Worm (Caenorhabditis elegans) whole organism, L4 larva: ENCODE results near the gene T06C12.12.

Experiments used
- F26F4.8 ChIP-seq: fragments of 200-800 bp; sonication (Bioruptor generic); conservative IDR thresholded peaks from 2 replicates; pipeline ENCODE4 v1.3.6; 2022; ENCODE audit warnings: missing genetic modification characterization, missing compliant biosample characterization
- F49E8.2 ChIP-seq: sonication (generic microtip); optimal IDR thresholded peaks from 2 replicates; lab custom pipeline; 2016; ENCODE audit warnings: missing compliant biosample characterization, mild to moderate bottlenecking, missing genetic modification characterization, borderline replicate concordance
- T20F7.1 ChIP-seq: fragments of 200-800 bp; sonication (Bioruptor generic); optimal IDR thresholded peaks from 2 replicates; lab custom pipeline; 2018; ENCODE audit warnings: mild to moderate bottlenecking, missing genetic modification characterization, missing compliant biosample characterization
- T26A8.4 ChIP-seq: fragments of 200-800 bp; sonication (Bioruptor generic); IDR thresholded peaks from 2 replicates; pipeline ENCODE4 v1.3.6; 2022; ENCODE audit warnings: missing genetic modification characterization, missing compliant biosample characterization
- aha-1 ChIP-seq: fragments of 150-350 bp; peaks from one replicate; lab custom pipeline; 2014; ENCODE audit warnings: missing biosample characterization, missing genetic modification characterization
- aly-2 ChIP-seq: sonication (generic microtip); optimal IDR thresholded peaks from 2 replicates; lab custom pipeline; 2018; ENCODE audit warnings: missing biosample characterization, missing genetic modification characterization
- attf-4 ChIP-seq: sonication (generic microtip); optimal IDR thresholded peaks from 3 replicates; lab custom pipeline; 2017; ENCODE audit warnings: missing biosample characterization, missing genetic modification characterization
- ceh-20 ChIP-seq: fragments of 200-800 bp; sonication (Bioruptor generic); IDR thresholded peaks from 2 replicates; pipeline ENCODE4 v1.3.6; 2022; ENCODE audit warnings: missing genetic modification reagents, missing genetic modification characterization, missing compliant biosample characterization
- ceh-62 ChIP-seq: sonication (generic microtip); optimal IDR thresholded peaks from 2 replicates; lab custom pipeline; 2017; ENCODE audit warnings: missing biosample characterization, missing genetic modification characterization
- daf-19 ChIP-seq: fragments of 200-800 bp; sonication (Bioruptor generic); conservative IDR thresholded peaks from 2 replicates; pipeline ENCODE4 v1.3.6; 2022; ENCODE audit warnings: missing genetic modification characterization, missing compliant biosample characterization
- dmd-8 ChIP-seq: fragments of 200-800 bp; sonication (Bioruptor generic); IDR thresholded peaks from 2 replicates; pipeline ENCODE4 v1.3.6; 2022; ENCODE audit warnings: missing genetic modification characterization, missing compliant biosample characterization
- dmd-9 ChIP-seq: fragments of 200-800 bp; sonication (Bioruptor generic); IDR thresholded peaks from 2 replicates; pipeline ENCODE4 v1.3.6; 2022; ENCODE audit warnings: missing genetic modification reagents, missing genetic modification characterization, missing compliant biosample characterization
- dpl-1 ChIP-seq: fragments of 150-350 bp; optimal IDR thresholded peaks from 2 replicates; lab custom pipeline; 2014; ENCODE audit warnings: missing biosample characterization, missing genetic modification reagents, missing genetic modification characterization
- duxl-1 ChIP-seq: sonication (generic microtip); optimal IDR thresholded peaks from 2 replicates; lab custom pipeline; 2016; ENCODE audit warnings: mild to moderate bottlenecking, missing genetic modification characterization, moderate library complexity, missing compliant biosample characterization; ENCODE audit not compliant: poor library complexity
- fos-1 ChIP-seq: fragments of 150-350 bp; optimal IDR thresholded peaks from 2 replicates; lab custom pipeline; 2014; ENCODE audit warnings: missing biosample characterization, missing genetic modification characterization
- lin-1 ChIP-seq: fragments of 200-800 bp; sonication (Bioruptor generic); IDR thresholded peaks from 2 replicates; pipeline ENCODE4 v1.3.6; 2022; ENCODE audit warnings: missing genetic modification reagents, missing genetic modification characterization, missing compliant biosample characterization
- lin-29 ChIP-seq: fragments of 200-800 bp; sonication (Bioruptor generic); IDR thresholded peaks from 2 replicates; pipeline ENCODE4 v1.3.6; 2022; ENCODE audit warnings: missing genetic modification reagents, missing genetic modification characterization, missing compliant biosample characterization
- lin-38 ChIP-seq: fragments of 200-800 bp; sonication (Bioruptor generic); IDR thresholded peaks from 2 replicates; pipeline ENCODE4 v1.3.6; 2022; ENCODE audit warnings: missing genetic modification reagents, missing genetic modification characterization, missing compliant biosample characterization
- lin-39 ChIP-seq: fragments of 150-350 bp; optimal IDR thresholded peaks from 2 replicates; lab custom pipeline; 2014; ENCODE audit warnings: missing biosample characterization, missing genetic modification reagents, missing genetic modification characterization
- mdt-29 ChIP-seq: fragments of 200-800 bp; sonication (Bioruptor generic); IDR thresholded peaks from 2 replicates; pipeline ENCODE4 v1.3.6; 2022; ENCODE audit warnings: missing genetic modification reagents, missing genetic modification characterization, missing compliant biosample characterization
- mep-1 ChIP-seq: fragments of 150-350 bp; sonication (generic microtip); optimal IDR thresholded peaks from 3 replicates; lab custom pipeline; 2014; ENCODE audit warnings: missing biosample characterization, missing genetic modification characterization
- mes-2 ChIP-seq: sonication (generic microtip); optimal IDR thresholded peaks from 2 replicates; lab custom pipeline; 2016; ENCODE audit warnings: missing genotype, mild to moderate bottlenecking, missing genetic modification characterization, missing compliant biosample characterization; ENCODE audit not compliant: poor library complexity, severe bottlenecking
- nhr-10 ChIP-seq: fragments of 150-350 bp; optimal IDR thresholded peaks from 2 replicates; lab custom pipeline; 2014; ENCODE audit warnings: missing biosample characterization, missing genetic modification characterization
- nhr-237 ChIP-seq: sonication (generic microtip); optimal IDR thresholded peaks from 2 replicates; lab custom pipeline; 2017; ENCODE audit warnings: missing biosample characterization, missing genetic modification characterization
- nhr-25 ChIP-seq: sonication (generic microtip); optimal IDR thresholded peaks from 2 replicates; lab custom pipeline; 2017; ENCODE audit warnings: missing genetic modification characterization, mild to moderate bottlenecking, missing compliant biosample characterization, antibody characterized with exemption, moderate library complexity, borderline replicate concordance; ENCODE audit not compliant: insufficient read depth
- php-3 ChIP-seq: fragments of 200-800 bp; sonication (Bioruptor generic); IDR thresholded peaks from 2 replicates; pipeline ENCODE4 v1.3.6; 2022; ENCODE audit warnings: missing genetic modification reagents, missing genetic modification characterization, missing compliant biosample characterization
- rbr-2 ChIP-seq: sonication (generic microtip); optimal IDR thresholded peaks from 2 replicates; lab custom pipeline; 2016; ENCODE audit warnings: missing genotype, missing genetic modification characterization, missing compliant biosample characterization
- set-16 ChIP-seq: fragments of 200-800 bp; sonication (Bioruptor generic); IDR thresholded peaks from 2 replicates; pipeline ENCODE4 v1.3.6; 2022; ENCODE audit warnings: missing genetic modification reagents, missing genetic modification characterization, missing compliant biosample characterization
- skn-1 ChIP-seq: fragments of 150-350 bp; optimal IDR thresholded peaks from 2 replicates; lab custom pipeline; 2014; ENCODE audit warnings: missing biosample characterization, missing genetic modification characterization
- snpc-4 ChIP-seq: fragments of 150-350 bp; optimal IDR thresholded peaks from 2 replicates; lab custom pipeline; 2014; ENCODE audit warnings: missing biosample characterization, missing genetic modification characterization
- unc-130 ChIP-seq: sonication (generic microtip); optimal IDR thresholded peaks from 2 replicates; lab custom pipeline; 2016; ENCODE audit warnings: missing genetic modification reagents, missing genetic modification characterization, missing compliant biosample characterization
- unc-62 ChIP-seq, 3 experiments: fragments of 150-350 bp in 1 of 3; sonication (generic microtip); optimal IDR thresholded peaks in 2 of 3; peaks in 1 of 3; 1 replicate in 1 of 3; 2 replicates in 2 of 3; lab custom pipeline; 2014 to 2017; ENCODE audit warnings: missing biosample characterization in 3 of 3, missing genetic modification characterization in 3 of 3, missing genetic modification reagents in 3 of 3, missing genotype in 1 of 3
- vab-7 ChIP-seq: fragments of 200-800 bp; sonication (Bioruptor generic); IDR thresholded peaks from 2 replicates; pipeline ENCODE4 v1.3.6; 2022; ENCODE audit warnings: missing genetic modification reagents, missing genetic modification characterization, missing compliant biosample characterization
- zag-1 ChIP-seq: fragments of 150-350 bp; optimal IDR thresholded peaks from 2 replicates; lab custom pipeline; 2014; ENCODE audit warnings: missing biosample characterization, missing genetic modification characterization
- zfp-2 ChIP-seq: sonication (generic microtip); optimal IDR thresholded peaks from 2 replicates; lab custom pipeline; 2016; ENCODE audit warnings: mild to moderate bottlenecking, missing genetic modification characterization, missing compliant biosample characterization
- zip-11 ChIP-seq: fragments of 200-800 bp; sonication (Bioruptor generic); IDR thresholded peaks from 2 replicates; pipeline ENCODE4 v1.3.6; 2022; ENCODE audit warnings: missing genetic modification characterization, missing compliant biosample characterization
- zip-2 ChIP-seq: fragments of 150-350 bp; optimal IDR thresholded peaks from 2 replicates; lab custom pipeline; 2014; ENCODE audit warnings: missing biosample characterization, missing genetic modification characterization

The T06C12.12 gene

DNA sequence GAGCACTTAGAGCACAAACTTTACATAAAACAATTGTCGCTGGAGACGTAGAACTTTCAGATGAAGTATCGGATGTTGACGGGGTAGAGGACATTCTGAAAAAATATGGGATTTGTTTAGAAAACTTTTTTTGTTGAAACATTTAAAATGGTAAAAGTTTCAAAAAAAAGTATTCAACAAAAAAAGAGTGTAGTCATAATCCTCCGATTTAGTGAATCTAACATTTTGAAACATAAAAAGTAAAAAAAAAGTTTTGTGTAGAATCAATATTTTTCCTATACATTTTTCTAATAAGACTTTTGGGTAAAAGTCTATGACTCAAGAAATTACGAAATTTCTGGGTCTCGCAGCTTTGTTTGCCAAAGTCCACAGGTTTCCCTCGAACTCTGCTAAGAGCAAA lies 4.8 kb downstream of the T06C12.12 start, which contains the start of gene nhr-213:
TSS of gene nhr-213 (minus strand) at position 101 of the 400 bp plus-strand sequence.
- TF ChIP-seq zip-2 (tag; lab: Kevin White, UChicago) (no peak), T26A8.4 (GFP tag; lab: Robert Waterston, UW) (no peak), daf-19 (GFP tag; lab: Robert Waterston, UW) (no peak), nhr-25 (tag; lab: Kevin White, UChicago) (no peak), F49E8.2 (tag; lab: Kevin White, UChicago) (no peak), dmd-8 (no peak), lin-38 (GFP tag; lab: Robert Waterston, UW) (no peak), duxl-1 (tag; lab: Kevin White, UChicago) (no peak), attf-4 (tag; lab: Kevin White, UChicago) (no peak), mep-1 (tag; lab: Kevin White, UChicago) (no peak), unc-130 (GFP tag; lab: Kevin White, UChicago) (no peak), skn-1 (tag; lab: Kevin White, UChicago) (no peak), ceh-62 (tag; lab: Kevin White, UChicago) (no peak), aha-1 (tag; lab: Kevin White, UChicago) (no peak), fos-1 (tag; lab: Kevin White, UChicago) (no peak), nhr-10 (no peak)

ce11 chrV:15897696-15898095 lies 5.8 kb downstream of the T06C12.12 start, which contains the start of gene str-60:
str-60 (plus strand) TSS chrV:15897996.
- no peak for TF ChIP-seq vab-7
- TF ChIP-seq php-3 (GFP tag; lab: Robert Waterston, UW) = no peak
- TF ChIP-seq T20F7.1 = no peak
- no peak for TF ChIP-seq skn-1 (tag; lab: Kevin White, UChicago)
- no peak for TF ChIP-seq nhr-25 (tag; lab: Kevin White, UChicago)
- TF ChIP-seq ceh-20 (GFP tag; lab: Robert Waterston, UW) = no peak
- no peak for TF ChIP-seq snpc-4
- no peak for TF ChIP-seq mes-2 (tag; lab: Kevin White, UChicago)
- no peak for TF ChIP-seq lin-1
- no peak for TF ChIP-seq mdt-29
- no peak for TF ChIP-seq dmd-9
- TF ChIP-seq lin-39 (tag; lab: Kevin White, UChicago) = no peak
- TF ChIP-seq nhr-237 = no peak
- TF ChIP-seq, all 104 proteins: peak for 0

DNA sequence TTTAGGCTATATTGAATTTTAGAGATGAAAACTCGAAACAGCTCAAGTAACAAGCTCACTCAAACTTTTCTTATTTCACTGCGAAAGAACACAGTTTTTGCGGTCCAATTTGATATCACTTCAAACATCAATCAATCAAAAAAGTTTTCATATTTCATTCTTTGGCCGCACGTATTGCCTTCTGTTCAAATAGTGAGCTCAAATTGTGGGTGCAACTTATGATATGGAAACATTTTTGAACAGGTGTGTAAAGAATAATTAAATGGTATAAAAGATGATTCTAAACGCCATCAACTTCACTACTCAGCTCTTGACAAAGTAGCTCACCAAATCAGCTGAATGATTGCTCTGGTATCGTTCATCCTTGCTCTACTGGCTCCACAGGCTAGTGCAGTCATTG lies 7.8 kb downstream of the T06C12.12 start, which contains the start of gene T06C12.14:
TSS of gene T06C12.14 (plus strand) at position 301 of the 400 bp plus-strand sequence.
- peak in 1 of 2 experiments; percentile 53 for TF ChIP-seq unc-62 (GFP tag; optimal IDR thresholded peaks at IDR 0.05 in 1 of 2; lab: Kevin White, UChicago)
- no peak for TF ChIP-seq unc-62 (tag; optimal IDR thresholded peaks at IDR 0.05; lab: Kevin White, UChicago)
- TF ChIP-seq dpl-1 = no peak
- no peak for TF ChIP-seq set-16 (GFP tag; lab: Robert Waterston, UW)
- no peak for TF ChIP-seq F26F4.8 (GFP tag; lab: Robert Waterston, UW)
- TF ChIP-seq zip-11 (GFP tag; lab: Robert Waterston, UW) = no peak
- no peak for TF ChIP-seq mep-1 (tag; lab: Kevin White, UChicago)
- TF ChIP-seq lin-1 = no peak

DNA sequence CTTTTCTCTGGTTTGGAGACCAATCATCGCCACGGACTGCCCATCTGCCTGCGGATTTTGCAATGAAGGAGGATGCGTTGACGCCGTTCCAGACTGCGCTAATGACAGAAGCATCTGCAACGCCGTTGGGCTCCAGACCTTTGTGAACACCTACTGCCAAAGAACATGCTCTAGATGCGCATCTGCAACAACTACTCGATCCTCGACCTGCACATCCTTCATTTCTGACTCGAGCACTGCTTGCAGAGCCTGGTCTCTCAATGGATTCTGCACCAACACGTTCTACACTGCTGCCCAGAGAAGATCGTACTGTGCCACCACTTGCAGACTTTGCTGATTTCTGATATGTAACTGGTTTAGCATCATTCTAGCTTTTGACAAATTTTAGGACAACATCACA lies 8.7 kb downstream of the T06C12.12 start:
- TF ChIP-seq daf-19 (GFP tag; lab: Robert Waterston, UW) (no peak), zag-1 (no peak), rbr-2 (tag; lab: Kevin White, UChicago) (no peak), zfp-2 (tag; lab: Kevin White, UChicago) (no peak), lin-29 (GFP tag; lab: Robert Waterston, UW) (no peak), aly-2 (tag; lab: Kevin White, UChicago) (no peak)
- TF ChIP-seq, all 104 proteins: peak for 0
